Fruit fly (Drosophila melanogaster) whole organism, embryonic: ENCODE data around the gene Cap-D3.

Source experiments
- Aef1 ChIP-seq: fragments of 200-800 bp; sonication (Bioruptor generic); IDR thresholded peaks from 3 replicates; pipeline ENCODE4 v1.3.6; 2022; ENCODE audit warnings: missing biosample characterization, missing genetic modification characterization
- Antp ChIP-seq: fragments of 200-800 bp; sonication (Bioruptor generic); optimal IDR thresholded peaks from 3 replicates; lab custom pipeline; 2016; ENCODE audit warnings: missing biosample characterization, missing genetic modification characterization
- CG10979 ChIP-seq: fragments of 200-800 bp; sonication (Bioruptor generic); optimal IDR thresholded peaks from 2 replicates; lab custom pipeline; 2018; ENCODE audit warnings: missing biosample characterization, mild to moderate bottlenecking, missing genetic modification characterization, moderate library complexity
- CG11093 ChIP-seq: fragments of 200-800 bp; sonication (Bioruptor generic); IDR thresholded peaks from 3 replicates; pipeline ENCODE4 v1.3.6; 2022; ENCODE audit warnings: missing biosample characterization, missing genetic modification characterization
- CG11695 ChIP-seq: fragments of 200-800 bp; sonication (Bioruptor generic); IDR thresholded peaks from 3 replicates; pipeline ENCODE4 v1.3.6; 2022; ENCODE audit warnings: missing biosample characterization, missing genetic modification characterization
- CG12391 ChIP-seq: fragments of 200-800 bp; sonication (Bioruptor generic); optimal IDR thresholded peaks from 3 replicates; lab custom pipeline; 2018; ENCODE audit warnings: missing biosample characterization, mild to moderate bottlenecking, missing genetic modification characterization, moderate library complexity
- CG15073 ChIP-seq: fragments of 200-800 bp; sonication (Bioruptor generic); optimal IDR thresholded peaks from 2 replicates; lab custom pipeline; 2016; ENCODE audit warnings: missing biosample characterization, missing genetic modification characterization
- CG1647 ChIP-seq: fragments of 200-800 bp; sonication (Bioruptor generic); optimal IDR thresholded peaks from 3 replicates; lab custom pipeline; 2016; ENCODE audit warnings: missing biosample characterization, missing genetic modification characterization
- CG16779 ChIP-seq: fragments of 200-800 bp; sonication (Bioruptor generic); IDR thresholded peaks from 2 replicates; pipeline ENCODE4 v1.3.6; 2022; ENCODE audit warnings: missing biosample characterization, missing genetic modification characterization
- CG2202 ChIP-seq: fragments of 200-800 bp; sonication (Bioruptor generic); optimal IDR thresholded peaks from 2 replicates; lab custom pipeline; 2018; ENCODE audit warnings: missing biosample characterization, mild to moderate bottlenecking, missing genetic modification characterization
- CG2889 ChIP-seq: fragments of 200-800 bp; sonication (Bioruptor generic); IDR thresholded peaks from 3 replicates; pipeline ENCODE4 v1.3.6; 2022; ENCODE audit warnings: missing biosample characterization, missing genetic modification characterization
- CG30403 ChIP-seq: fragments of 200-800 bp; sonication (Bioruptor generic); optimal IDR thresholded peaks from 3 replicates; lab custom pipeline; 2016; ENCODE audit warnings: missing biosample characterization, missing genetic modification characterization
- CG31441 ChIP-seq: fragments of 200-800 bp; sonication (Bioruptor generic); IDR thresholded peaks from 2 replicates; pipeline ENCODE4 v1.3.6; 2022; ENCODE audit warnings: missing biosample characterization, missing genetic modification characterization
- CG32532 ChIP-seq: fragments of 200-800 bp; sonication (Bioruptor generic); IDR thresholded peaks from 2 replicates; pipeline ENCODE4 v1.3.6; 2022; ENCODE audit warnings: missing biosample characterization, missing genetic modification characterization
- CG33557 ChIP-seq: fragments of 200-800 bp; sonication (Bioruptor generic); optimal IDR thresholded peaks from 2 replicates; lab custom pipeline; 2019; ENCODE audit warnings: missing biosample characterization, mild to moderate bottlenecking, missing genetic modification characterization, moderate library complexity
- CG6254 ChIP-seq: fragments of 200-800 bp; sonication (Bioruptor generic); optimal IDR thresholded peaks from 3 replicates; lab custom pipeline; 2017; ENCODE audit warnings: mild to moderate bottlenecking, missing biosample characterization, missing genetic modification reagents, missing genetic modification characterization
- CG7928 ChIP-seq: fragments of 200-800 bp; sonication (Bioruptor generic); optimal IDR thresholded peaks from 2 replicates; lab custom pipeline; 2017; ENCODE audit warnings: missing biosample characterization, mild to moderate bottlenecking, missing genetic modification characterization
- CG8359 ChIP-seq: fragments of 200-800 bp; sonication (Bioruptor generic); optimal IDR thresholded peaks from 2 replicates; lab custom pipeline; 2017; ENCODE audit warnings: missing biosample characterization, mild to moderate bottlenecking, missing genetic modification characterization, borderline replicate concordance
- CG8765 ChIP-seq: fragments of 200-800 bp; sonication (Bioruptor generic); IDR thresholded peaks from 2 replicates; pipeline ENCODE4 v1.3.6; 2022; ENCODE audit warnings: missing biosample characterization, missing genetic modification characterization
- CG9437 ChIP-seq: fragments of 200-800 bp; sonication (Bioruptor generic); optimal IDR thresholded peaks from 2 replicates; lab custom pipeline; 2018; ENCODE audit warnings: missing biosample characterization, mild to moderate bottlenecking, missing genetic modification characterization
- CG9727 ChIP-seq: fragments of 200-800 bp; sonication (Bioruptor generic); optimal IDR thresholded peaks from 3 replicates; lab custom pipeline; 2017; ENCODE audit warnings: missing biosample characterization, mild to moderate bottlenecking, missing genetic modification characterization
- Dbx ChIP-seq: fragments of 200-800 bp; sonication (Bioruptor generic); IDR thresholded peaks from 3 replicates; pipeline ENCODE4 v1.3.6; 2022; ENCODE audit warnings: missing biosample characterization, missing genetic modification characterization
- Dek ChIP-seq: fragments of 200-800 bp; sonication (Bioruptor generic); optimal IDR thresholded peaks from 3 replicates; lab custom pipeline; 2019; ENCODE audit warnings: missing biosample characterization, mild to moderate bottlenecking, missing genetic modification characterization, moderate library complexity
- Dp ChIP-seq: fragments of 200-800 bp; sonication (Bioruptor generic); optimal IDR thresholded peaks from 2 replicates; lab custom pipeline; 2018; ENCODE audit warnings: missing biosample characterization, mild to moderate bottlenecking, missing genetic modification characterization, moderate library complexity
- ERR ChIP-seq: fragments of 200-800 bp; sonication (Bioruptor generic); optimal IDR thresholded peaks from 2 replicates; lab custom pipeline; 2016; ENCODE audit warnings: missing biosample characterization, missing genetic modification characterization
- Ets97D ChIP-seq: fragments of 200-800 bp; sonication (Bioruptor generic); optimal IDR thresholded peaks from 3 replicates; lab custom pipeline; 2016; ENCODE audit warnings: missing biosample characterization, missing genetic modification characterization
- Hey ChIP-seq: fragments of 200-800 bp; sonication (Bioruptor generic); optimal IDR thresholded peaks from 3 replicates; lab custom pipeline; 2018; ENCODE audit warnings: missing biosample characterization, mild to moderate bottlenecking, missing genetic modification characterization
- Optix ChIP-seq: fragments of 200-800 bp; sonication (Bioruptor generic); IDR thresholded peaks from 3 replicates; pipeline ENCODE4 v1.3.6; 2022; ENCODE audit warnings: missing biosample characterization, missing genetic modification characterization
- Sin3A ChIP-seq: fragments of >200 bp; optimal IDR thresholded peaks from 2 replicates; lab custom pipeline; 2018
- Xbp1 ChIP-seq: fragments of 200-800 bp; sonication (Bioruptor generic); optimal IDR thresholded peaks from 3 replicates; lab custom pipeline; 2016; ENCODE audit warnings: missing biosample characterization, mild to moderate bottlenecking, missing genetic modification characterization
- bbx ChIP-seq: fragments of 200-800 bp; sonication (Bioruptor generic); IDR thresholded peaks from 2 replicates; pipeline ENCODE4 v1.3.6; 2022; ENCODE audit warnings: missing biosample characterization, missing genetic modification characterization; ENCODE audit not compliant: partially characterized antibody
- cad ChIP-seq: fragments of >200 bp; optimal IDR thresholded peaks from 2 replicates; lab custom pipeline; 2017; ENCODE audit warnings: missing biosample characterization, missing genetic modification characterization
- corto ChIP-seq: fragments of 200-800 bp; sonication (Bioruptor generic); optimal IDR thresholded peaks from 2 replicates; lab custom pipeline; 2016; ENCODE audit warnings: missing biosample characterization, mild to moderate bottlenecking, missing genetic modification characterization, moderate library complexity
- dan ChIP-seq: fragments of 200-800 bp; sonication (Bioruptor generic); IDR thresholded peaks from 2 replicates; pipeline ENCODE4 v1.3.6; 2022; ENCODE audit warnings: missing biosample characterization, missing genetic modification characterization
- dati ChIP-seq: fragments of 200-800 bp; sonication (Bioruptor generic); IDR thresholded peaks from 2 replicates; pipeline ENCODE4 v1.3.6; 2022; ENCODE audit warnings: missing biosample characterization, missing genetic modification characterization
- gce ChIP-seq: fragments of 200-800 bp; sonication (Bioruptor generic); IDR thresholded peaks from 3 replicates; pipeline ENCODE4 v1.3.6; 2022; ENCODE audit warnings: missing biosample characterization, missing genetic modification characterization
- gro ChIP-seq: fragments of 200-800 bp; sonication (Bioruptor generic); optimal IDR thresholded peaks from 2 replicates; lab custom pipeline; 2016; ENCODE audit warnings: missing biosample characterization, missing genetic modification characterization
- gsb-n ChIP-seq: fragments of 200-800 bp; sonication (Bioruptor generic); optimal IDR thresholded peaks from 3 replicates; lab custom pipeline; 2018; ENCODE audit warnings: missing biosample characterization, mild to moderate bottlenecking, missing genetic modification characterization
- hbn ChIP-seq: fragments of 200-800 bp; sonication (Bioruptor generic); IDR thresholded peaks from 2 replicates; pipeline ENCODE4 v1.3.6; 2022; ENCODE audit warnings: missing biosample characterization, missing genetic modification characterization; ENCODE audit not compliant: partially characterized antibody
- ind ChIP-seq: fragments of 200-800 bp; sonication (Bioruptor generic); optimal IDR thresholded peaks from 3 replicates; lab custom pipeline; 2016; ENCODE audit warnings: missing biosample characterization, missing genetic modification characterization
- kay ChIP-seq: fragments of 200-800 bp; sonication (Bioruptor generic); optimal IDR thresholded peaks from 2 replicates; lab custom pipeline; 2016; ENCODE audit warnings: missing biosample characterization, missing genetic modification characterization
- lmd ChIP-seq: fragments of 200-800 bp; sonication (Bioruptor generic); IDR thresholded peaks from 2 replicates; pipeline ENCODE4 v1.3.6; 2022; ENCODE audit warnings: missing biosample characterization, missing genetic modification characterization
- mam ChIP-seq: fragments of 200-800 bp; sonication (Bioruptor generic); optimal IDR thresholded peaks from 3 replicates; lab custom pipeline; 2016; ENCODE audit warnings: missing biosample characterization, missing genetic modification characterization
- pan ChIP-seq, 4 experiments: fragments of >200 bp in 3 of 4; fragments of 200-800 bp in 1 of 4; sonication (Bioruptor generic) in 1 of 4; optimal IDR thresholded peaks in 3 of 4; IDR thresholded peaks in 1 of 4; 2 replicates each; pipeline versions ENCODE4 v1.3.6 to Lab custom; 2017 to 2022; ENCODE audit warnings: missing biosample characterization in 2 of 4, missing genetic modification characterization in 2 of 4, mixed read lengths in 1 of 4
- repo ChIP-seq: fragments of 200-800 bp; sonication (Bioruptor generic); optimal IDR thresholded peaks from 2 replicates; lab custom pipeline; 2016; ENCODE audit warnings: missing biosample characterization, missing genetic modification characterization
- row ChIP-seq: fragments of 200-800 bp; sonication (Bioruptor generic); IDR thresholded peaks from 3 replicates; pipeline ENCODE4 v1.3.6; 2022; ENCODE audit warnings: missing biosample characterization, missing genetic modification characterization
- run ChIP-seq: fragments of 200-800 bp; sonication (Bioruptor generic); optimal IDR thresholded peaks from 3 replicates; lab custom pipeline; 2018; ENCODE audit warnings: missing biosample characterization, mild to moderate bottlenecking, missing genetic modification characterization
- shn ChIP-seq: fragments of 200-800 bp; sonication (Bioruptor generic); optimal IDR thresholded peaks from 3 replicates; lab custom pipeline; 2016; ENCODE audit warnings: missing biosample characterization, missing genetic modification characterization
- sisA ChIP-seq: fragments of 200-800 bp; sonication (Bioruptor generic); IDR thresholded peaks from 2 replicates; pipeline ENCODE4 v1.3.6; 2022; ENCODE audit warnings: missing biosample characterization, missing genetic modification characterization
- slbo ChIP-seq: fragments of 200-800 bp; sonication (Bioruptor generic); IDR thresholded peaks from 2 replicates; pipeline ENCODE4 v1.3.6; 2022; ENCODE audit warnings: missing biosample characterization, missing genetic modification characterization
- unpg ChIP-seq: fragments of 200-800 bp; sonication (Bioruptor generic); optimal IDR thresholded peaks from 3 replicates; lab custom pipeline; 2018; ENCODE audit warnings: missing biosample characterization, mild to moderate bottlenecking, missing genetic modification characterization, moderate library complexity

The Cap-D3 gene

dm6 chr2L:5496468-5497093 lies 29.1 kb upstream of the Cap-D3 start (continued):
- peak; percentile 46 for TF ChIP-seq mam (GFP tag; lab: Kevin White, UChicago)
- TF ChIP-seq run (tag; lab: Kevin White, UChicago) = no peak
- peak; percentile 52 for TF ChIP-seq CG6254 (GFP tag; lab: Kevin White, UChicago)
- peak; percentile 63 for TF ChIP-seq CG32532 (GFP tag; lab: Robert Waterston, UW)
- no peak for TF ChIP-seq cad (GFP tag; lab: Kevin White, UChicago)
- TF ChIP-seq gro (GFP tag; lab: Kevin White, UChicago) = peak; percentile 14
- TF ChIP-seq dan = no peak
- peak; percentile 55 for TF ChIP-seq CG9727 (GFP tag; lab: Kevin White, UChicago)
- TF ChIP-seq CG15073 (GFP tag; lab: Kevin White, UChicago) = no peak
- peak; percentile 56; the same call in 1 of the 2 replicates for TF ChIP-seq slbo (GFP tag; lab: Robert Waterston, UW)
- TF ChIP-seq Dbx (GFP tag; lab: Robert Waterston, UW) = no peak
- TF ChIP-seq CG8359 = peak; percentile 29
- TF ChIP-seq CG30403 = peak; percentile 56
- 0 out of 3 replicates have a peak, but pooled peaks have one; percentile 51 for TF ChIP-seq CG11695 (GFP tag; lab: Robert Waterston, UW)
- no peak for TF ChIP-seq gce (GFP tag; lab: Robert Waterston, UW)
- no peak for TF ChIP-seq dati (GFP tag; lab: Robert Waterston, UW)
- no peak for TF ChIP-seq Sin3A (lab: Kevin White, UChicago)
- peak; percentile 74 for TF ChIP-seq CG31441 (GFP tag; lab: Robert Waterston, UW)
- TF ChIP-seq Antp (GFP tag; lab: Kevin White, UChicago) = peak; percentile 52
- peak; percentile 43 for TF ChIP-seq ind (GFP tag; lab: Kevin White, UChicago)
- no peak for TF ChIP-seq CG11093 (GFP tag; lab: Robert Waterston, UW)
- no peak for TF ChIP-seq CG16779 (GFP tag; lab: Robert Waterston, UW)
- peak; percentile 78 for TF ChIP-seq unpg (GFP tag; lab: Kevin White, UChicago)
- TF ChIP-seq bbx (GFP tag; lab: Robert Waterston, UW) = no peak
- TF ChIP-seq CG7928 (GFP tag; lab: Kevin White, UChicago) = no peak
- TF ChIP-seq sisA (GFP tag; lab: Robert Waterston, UW) = peak; percentile 74
- peak; percentile 66 for TF ChIP-seq CG12391 (tag; lab: Kevin White, UChicago)
- no peak for TF ChIP-seq kay (GFP tag; lab: Kevin White, UChicago)
- no peak for TF ChIP-seq Dp (GFP tag; lab: Kevin White, UChicago)
- peak; percentile 68 for TF ChIP-seq row (GFP tag; lab: Robert Waterston, UW)
- peak; percentile 40 for TF ChIP-seq CG2202 (tag; lab: Kevin White, UChicago)
- no peak for TF ChIP-seq ERR (GFP tag; lab: Kevin White, UChicago)
- TF ChIP-seq CG2889 (GFP tag; lab: Robert Waterston, UW) = no peak
- TF ChIP-seq Dek (tag; lab: Kevin White, UChicago) = peak; percentile 36
- no peak for TF ChIP-seq pan (optimal IDR thresholded peaks at IDR 0.05; lab: Kevin White, UChicago)
- TF ChIP-seq pan (GFP tag; optimal IDR thresholded peaks at IDR 0.05 in 1 of 2, IDR thresholded peaks at IDR 0.05 in 1 of 2) = no peak
- no peak for TF ChIP-seq Hey (tag; lab: Kevin White, UChicago)
- TF ChIP-seq CG33557 (GFP tag; lab: Kevin White, UChicago) = peak; percentile 69
- peak; percentile 52 for TF ChIP-seq lmd
- peak; percentile 29; the same call in 1 of the 3 replicates for TF ChIP-seq Aef1 (GFP tag; lab: Robert Waterston, UW)
- no peak for TF ChIP-seq Ets97D (GFP tag; lab: Kevin White, UChicago)
- no peak for TF ChIP-seq hbn (GFP tag; lab: Robert Waterston, UW)
- TF ChIP-seq CG8765 = no peak
- peak; percentile 80 for TF ChIP-seq CG10979 (tag; lab: Kevin White, UChicago)
- TF ChIP-seq Xbp1 = peak; percentile 50
- TF ChIP-seq Optix = peak; percentile 45; the same call in 1 of the 3 replicates
- peak; percentile 3 for TF ChIP-seq repo (GFP tag; lab: Kevin White, UChicago)
- no peak for TF ChIP-seq CG9437
- no peak for TF ChIP-seq corto (GFP tag; lab: Kevin White, UChicago)
- TF ChIP-seq gsb-n (tag; lab: Kevin White, UChicago) = peak; percentile 62
- peak; percentile 34 for TF ChIP-seq CG1647 (GFP tag; lab: Kevin White, UChicago)
- TF ChIP-seq shn (GFP tag; lab: Kevin White, UChicago) = peak; percentile 31
